Worm (Caenorhabditis elegans) whole organism, L4/young adult: ENCODE data around the gene Y49F6B.19.

Experiments used
- W03F9.2 ChIP-seq: fragments of 150-350 bp; optimal IDR thresholded peaks from 2 replicates; lab custom pipeline; 2014; ENCODE audit warnings: missing biosample characterization, missing genetic modification characterization
- dao-5 ChIP-seq: sonication (generic microtip); optimal IDR thresholded peaks from 2 replicates; lab custom pipeline; 2016; ENCODE audit warnings: missing genotype, missing genetic modification characterization, moderate library complexity, missing compliant biosample characterization
- him-1 ChIP-seq: sonication (generic microtip); optimal IDR thresholded peaks from 2 replicates; lab custom pipeline; 2016; ENCODE audit warnings: missing genotype, missing genetic modification reagents, missing genetic modification characterization, missing compliant biosample characterization

ce11 chrII:3528256-3528655 lies 16.1 kb upstream of the Y49F6B.19 start, which contains the start of gene ncs-6:
- TF ChIP-seq dao-5, result no peak
- no peak for TF ChIP-seq him-1 (tag; lab: Kevin White, UChicago)
- no peak for TF ChIP-seq W03F9.2
